Fruit fly (Drosophila melanogaster) Kc167 (cell line): ENCODE data around the gene Pen.

ENCODE experiments used
- Sin3A ChIP-seq: fragments of >200 bp; optimal IDR thresholded peaks from 2 replicates; lab custom pipeline; 2018; ENCODE audit warnings: missing external identifiers
- h ChIP-seq: fragments of >200 bp; optimal IDR thresholded peaks from 3 replicates; lab custom pipeline; 2018; ENCODE audit warnings: missing external identifiers
- psq ChIP-seq: fragments of >200 bp; optimal IDR thresholded peaks from 2 replicates; lab custom pipeline; 2017; ENCODE audit warnings: missing external identifiers
- ttk ChIP-seq: sonication (Bioruptor generic); optimal IDR thresholded peaks from 2 replicates; lab custom pipeline; 2017; ENCODE audit warnings: missing external identifiers

DNA sequence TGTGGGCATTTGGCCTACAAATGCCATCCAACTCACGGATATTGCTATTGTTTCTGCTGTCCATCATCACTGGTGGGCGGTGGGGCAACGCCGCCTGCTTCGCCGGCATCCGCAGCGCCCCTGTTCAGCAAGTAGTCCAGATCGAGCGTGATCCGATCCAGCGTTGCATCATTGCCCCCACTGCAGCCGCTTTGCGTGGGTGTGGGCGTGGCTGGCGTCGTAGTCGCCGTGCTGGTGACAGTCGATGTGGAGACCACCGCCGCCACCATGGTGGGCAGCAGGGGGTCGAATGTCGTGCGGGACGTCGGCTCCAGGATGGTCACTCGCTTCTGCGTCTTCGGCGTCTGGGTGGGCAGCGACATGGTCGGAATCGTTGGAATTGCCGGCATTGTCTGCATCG lies 8.1 kb downstream of the Pen start:
- TF ChIP-seq Sin3A (lab: Kevin White, UChicago) (no peak), psq (lab: Kevin White, UChicago) (no peak), ttk (lab: Kevin White, UChicago) (no peak), h (lab: Kevin White, UChicago) (no peak)
